7 worm cellular contexts compared by ENCODE assay signal in the genomic region with DNA sequence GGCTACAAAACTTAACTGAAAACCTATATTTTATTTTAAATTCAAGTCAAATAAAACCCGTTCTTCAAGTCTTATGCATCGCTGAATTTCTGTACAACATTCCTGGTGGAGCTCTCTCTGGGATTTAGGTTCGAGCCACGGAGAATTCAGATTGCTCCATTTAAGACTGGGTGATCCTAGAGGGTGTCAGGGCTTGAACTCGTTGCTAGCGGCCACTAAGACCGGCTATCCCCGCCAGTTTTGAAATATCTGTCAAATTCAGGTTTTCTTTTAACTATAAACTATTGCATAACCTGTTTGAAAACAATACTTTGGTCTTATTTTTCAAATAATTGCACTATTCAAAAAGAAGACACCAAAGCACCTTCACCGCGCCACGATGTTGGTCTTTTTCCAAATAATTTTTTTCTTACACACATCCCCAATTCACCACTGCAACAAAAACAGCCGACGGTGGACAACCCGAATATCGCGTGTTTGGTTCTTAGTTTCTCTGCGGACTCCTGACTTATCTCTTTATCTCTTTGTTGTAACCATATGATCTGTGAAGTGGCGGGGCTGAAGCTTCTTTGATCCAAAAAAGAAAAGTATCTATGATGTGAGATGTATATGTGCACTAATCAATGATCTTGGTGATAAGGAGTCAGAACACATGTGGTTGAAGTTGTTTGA.
TF ChIP-seq lines count a peak whose summit lies in the region.

No protein-coding gene starts in this region.

TF ChIP-seq in whole organism, L1 larva, 84 proteins besides CTCF, POLR2A, EP300 and RAD21 (continues in another document):
- no peak for TF ChIP-seq unc-86 (tag; optimal IDR thresholded peaks at IDR 0.05; lab: Kevin White, UChicago)
- no peak for TF ChIP-seq nhr-237 (tag; optimal IDR thresholded peaks at IDR 0.05; lab: Kevin White, UChicago)
- TF ChIP-seq pqm-1 (tag; optimal IDR thresholded peaks at IDR 0.05; lab: Kevin White, UChicago) = no peak
- peak; percentile 84 for TF ChIP-seq nhr-20 (tag; optimal IDR thresholded peaks at IDR 0.05; lab: Kevin White, UChicago)
- TF ChIP-seq C04F5.9 (tag; optimal IDR thresholded peaks at IDR 0.05; lab: Kevin White, UChicago) = peak; percentile 44
- no peak for TF ChIP-seq skn-1 (tag; optimal IDR thresholded peaks at IDR 0.05; lab: Kevin White, UChicago)
- TF ChIP-seq ces-1 (GFP tag; optimal IDR thresholded peaks at IDR 0.05; lab: Kevin White, UChicago) = no peak
- TF ChIP-seq swsn-7 (tag; optimal IDR thresholded peaks at IDR 0.05; lab: Kevin White, UChicago) = peak; percentile 39
- no peak for TF ChIP-seq jun-1 (tag; optimal IDR thresholded peaks at IDR 0.05; lab: Kevin White, UChicago)
- no peak for TF ChIP-seq alr-1 (tag; optimal IDR thresholded peaks at IDR 0.05; lab: Kevin White, UChicago; ENCODE audit: borderline replicate concordance)
- peak; percentile 82 for TF ChIP-seq snu-23 (GFP tag; optimal IDR thresholded peaks at IDR 0.05; lab: Kevin White, UChicago)
- no peak for TF ChIP-seq ceh-90 (tag; optimal IDR thresholded peaks at IDR 0.05; lab: Kevin White, UChicago)

TF ChIP-seq in whole organism, L2 larva, 48 proteins besides CTCF, POLR2A, EP300 and RAD21 (continues in another document):
- TF ChIP-seq nhr-6 (tag; optimal IDR thresholded peaks at IDR 0.05; lab: Kevin White, UChicago) (peak; percentile 49), C34F6.9 (tag; optimal IDR thresholded peaks at IDR 0.05; lab: Kevin White, UChicago) (peak; percentile 10), unc-55 (GFP tag; optimal IDR thresholded peaks at IDR 0.05; lab: Kevin White, UChicago) (no peak), fos-1 (tag; optimal IDR thresholded peaks at IDR 0.05; lab: Kevin White, UChicago) (no peak), peb-1 (tag; optimal IDR thresholded peaks at IDR 0.05; lab: Kevin White, UChicago) (no peak), crh-2 (tag; optimal IDR thresholded peaks at IDR 0.05; lab: Kevin White, UChicago) (peak; percentile 65), F13H6.1 (tag; optimal IDR thresholded peaks at IDR 0.05; lab: Kevin White, UChicago) (peak; percentile 76), mdl-1 (tag; optimal IDR thresholded peaks at IDR 0.05; lab: Kevin White, UChicago) (peak in 1 of 2 experiments; percentile 4), nhr-21 (tag; optimal IDR thresholded peaks at IDR 0.05; lab: Kevin White, UChicago) (peak; percentile 82), lsy-2 (tag; optimal IDR thresholded peaks at IDR 0.05; lab: Kevin White, UChicago) (peak in 1 of 2 experiments; percentile 61), sem-4 (tag; optimal IDR thresholded peaks at IDR 0.05; lab: Kevin White, UChicago) (peak; percentile 21), ztf-4 (tag; optimal IDR thresholded peaks at IDR 0.05; lab: Kevin White, UChicago) (peak; percentile 61)

TF ChIP-seq in whole organism, L3 larva, 47 proteins besides CTCF, POLR2A, EP300 and RAD21 (continues in another document):
- no peak for TF ChIP-seq ZK546.5 (tag; optimal IDR thresholded peaks at IDR 0.05; lab: Kevin White, UChicago)
- TF ChIP-seq nhr-43 (tag; optimal IDR thresholded peaks at IDR 0.05; lab: Kevin White, UChicago; ENCODE audit: poor library complexity, severe bottlenecking) = peak; percentile 57
- no peak for TF ChIP-seq daf-12 (tag; optimal IDR thresholded peaks at IDR 0.05; lab: Kevin White, UChicago)
- no peak for TF ChIP-seq ceh-82 (tag; optimal IDR thresholded peaks at IDR 0.05; lab: Kevin White, UChicago)
- TF ChIP-seq tbx-2 (tag; optimal IDR thresholded peaks at IDR 0.05; lab: Kevin White, UChicago) = no peak
- no peak for TF ChIP-seq ceh-28 (tag; optimal IDR thresholded peaks at IDR 0.05; lab: Kevin White, UChicago)
- no peak for TF ChIP-seq zag-1 (tag; optimal IDR thresholded peaks at IDR 0.05; lab: Kevin White, UChicago)
- TF ChIP-seq unc-39 (tag; optimal IDR thresholded peaks at IDR 0.05; lab: Kevin White, UChicago) = no peak
- TF ChIP-seq elt-2 (tag; optimal IDR thresholded peaks at IDR 0.05; lab: Kevin White, UChicago) = peak; percentile 77
- TF ChIP-seq egl-5 (tag; optimal IDR thresholded peaks at IDR 0.05; lab: Kevin White, UChicago) = peak; percentile 31
- no peak for TF ChIP-seq nhr-11 (tag; optimal IDR thresholded peaks at IDR 0.05; lab: Kevin White, UChicago)
- TF ChIP-seq aly-2 (tag; optimal IDR thresholded peaks at IDR 0.05; lab: Kevin White, UChicago) = no peak
- TF ChIP-seq nhr-76 (tag; optimal IDR thresholded peaks at IDR 0.05; lab: Kevin White, UChicago) = no peak

TF ChIP-seq in whole organism, L4 larva, 104 proteins besides CTCF, POLR2A, EP300 and RAD21 (continues in another document):
- TF ChIP-seq madf-9 (GFP tag; conservative IDR thresholded peaks at IDR 0.05; lab: Robert Waterston, UW) (no peak), mdl-1 (tag; optimal IDR thresholded peaks at IDR 0.05; lab: Kevin White, UChicago) (peak; percentile 26 to 81), nhr-111 (GFP tag; optimal IDR thresholded peaks at IDR 0.05; lab: Kevin White, UChicago) (peak; percentile 47), nhr-48 (tag; optimal IDR thresholded peaks at IDR 0.05; lab: Kevin White, UChicago) (peak; percentile 64), F44E2.7 (GFP tag; IDR thresholded peaks at IDR 0.05; lab: Robert Waterston, UW) (no peak), nhr-42 (GFP tag; IDR thresholded peaks at IDR 0.05; lab: Robert Waterston, UW) (no peak), zip-2 (tag; optimal IDR thresholded peaks at IDR 0.05; lab: Kevin White, UChicago) (peak; percentile 15), pha-4 (GFP tag; IDR thresholded peaks at IDR 0.05; lab: Robert Waterston, UW) (0 out of 2 replicates have a peak, but pooled peaks have one; percentile 14), pha-4 (tag; optimal IDR thresholded peaks at IDR 0.05; lab: Kevin White, UChicago) (no peak), D1046.2 (GFP tag; IDR thresholded peaks at IDR 0.05; lab: Robert Waterston, UW) (no peak), nhr-77 (tag; optimal IDR thresholded peaks at IDR 0.05; lab: Kevin White, UChicago) (peak; percentile 64), lin-29 (GFP tag; IDR thresholded peaks at IDR 0.05; lab: Robert Waterston, UW) (no peak), aha-1 (tag; lab: Kevin White, UChicago) (peak; percentile 98)

TF ChIP-seq in whole organism, late embryonic, 69 proteins besides CTCF, POLR2A, EP300 and RAD21:
- peak; percentile 6 for TF ChIP-seq hlh-30 (tag; optimal IDR thresholded peaks at IDR 0.05; lab: Kevin White, UChicago; ENCODE audit: insufficient read depth)
- TF ChIP-seq Y22D7AL.16 (tag; optimal IDR thresholded peaks at IDR 0.05; lab: Kevin White, UChicago) = no peak

TF ChIP-seq in whole organism, mixed stage, embryonic, 35 proteins besides CTCF, POLR2A, EP300 and RAD21:
- TF ChIP-seq blmp-1 (tag; optimal IDR thresholded peaks at IDR 0.05; lab: Kevin White, UChicago) (no peak), hlh-1 (tag; optimal IDR thresholded peaks at IDR 0.05; lab: Kevin White, UChicago) (peak; percentile 2), elt-1 (tag; optimal IDR thresholded peaks at IDR 0.05; lab: Kevin White, UChicago; ENCODE audit: borderline replicate concordance, insufficient read depth) (no peak), bed-3 (GFP tag; optimal IDR thresholded peaks at IDR 0.05; lab: Kevin White, UChicago) (no peak)
TF ChIP-seq in whole organism, mixed stage, embryonic: peak in this region for 1.

TF ChIP-seq in whole organism, young adult, 124 proteins besides CTCF, POLR2A, EP300 and RAD21 (continues in another document):
- TF ChIP-seq F37B4.10 (GFP tag; IDR thresholded peaks at IDR 0.05; lab: Robert Waterston, UW) = no peak
- TF ChIP-seq aptf-2 (GFP tag; conservative IDR thresholded peaks at IDR 0.05; lab: Robert Waterston, UW) = no peak
- TF ChIP-seq rec-8 (tag; optimal IDR thresholded peaks at IDR 0.05; lab: Kevin White, UChicago) = no peak
- no peak for TF ChIP-seq dpl-1 (GFP tag; optimal IDR thresholded peaks at IDR 0.05; lab: Kevin White, UChicago)
- TF ChIP-seq ztf-26 (tag; optimal IDR thresholded peaks at IDR 0.05; lab: Kevin White, UChicago) = peak; percentile 16
- TF ChIP-seq K11D2.4 (GFP tag; IDR thresholded peaks at IDR 0.05; lab: Robert Waterston, UW) = no peak
- TF ChIP-seq mcd-1 (GFP tag; IDR thresholded peaks at IDR 0.05; lab: Robert Waterston, UW) = no peak
- TF ChIP-seq F10E7.11 (tag; optimal IDR thresholded peaks at IDR 0.05; lab: Kevin White, UChicago) = no peak
- TF ChIP-seq xnd-1 (tag; optimal IDR thresholded peaks at IDR 0.05; lab: Kevin White, UChicago) = no peak
- TF ChIP-seq madf-8 (GFP tag; conservative IDR thresholded peaks at IDR 0.05; lab: Robert Waterston, UW) = no peak
- peak; percentile 54 for TF ChIP-seq chd-7 (tag; optimal IDR thresholded peaks at IDR 0.05; lab: Kevin White, UChicago)
- TF ChIP-seq F23B12.7 (tag; optimal IDR thresholded peaks at IDR 0.05; lab: Kevin White, UChicago; ENCODE audit: insufficient read depth) = no peak
- no peak for TF ChIP-seq bed-1 (GFP tag; IDR thresholded peaks at IDR 0.05; lab: Robert Waterston, UW)
- TF ChIP-seq ztf-18 (tag; optimal IDR thresholded peaks at IDR 0.05; lab: Kevin White, UChicago) = no peak
- no peak for TF ChIP-seq snpc-1.3 (tag; optimal IDR thresholded peaks at IDR 0.05; lab: Kevin White, UChicago; ENCODE audit: insufficient read depth)
- peak; percentile 42 for TF ChIP-seq ztf-22 (GFP tag; optimal IDR thresholded peaks at IDR 0.05; lab: Kevin White, UChicago)
- TF ChIP-seq ceh-27 (GFP tag; optimal IDR thresholded peaks at IDR 0.05; lab: Kevin White, UChicago) = no peak
- TF ChIP-seq cebp-1 (GFP tag; IDR thresholded peaks at IDR 0.05; lab: Robert Waterston, UW) = no peak
- TF ChIP-seq cebp-1 (tag; optimal IDR thresholded peaks at IDR 0.05; lab: Kevin White, UChicago) = peak; percentile 44
- no peak for TF ChIP-seq rpc-1 (optimal IDR thresholded peaks at IDR 0.05; lab: Kevin White, UChicago)
- no peak for TF ChIP-seq rpc-1 (tag; optimal IDR thresholded peaks at IDR 0.05; lab: Kevin White, UChicago)
- peak; percentile 24 for TF ChIP-seq lin-40 (tag; optimal IDR thresholded peaks at IDR 0.05; lab: Kevin White, UChicago)
- TF ChIP-seq hlh-12 (tag; optimal IDR thresholded peaks at IDR 0.05; lab: Kevin White, UChicago) = no peak
- TF ChIP-seq ccch-3 (GFP tag; optimal IDR thresholded peaks at IDR 0.05; lab: Kevin White, UChicago) = no peak
- TF ChIP-seq lir-1 (GFP tag; conservative IDR thresholded peaks at IDR 0.05; lab: Robert Waterston, UW) = no peak
- no peak for TF ChIP-seq lsy-27 (tag; optimal IDR thresholded peaks at IDR 0.05; lab: Kevin White, UChicago; ENCODE audit: borderline replicate concordance, insufficient read depth)
- TF ChIP-seq Y53F4B.3 (GFP tag; IDR thresholded peaks at IDR 0.05; lab: Robert Waterston, UW) = no peak
- TF ChIP-seq Y95B8A.8 (GFP tag; IDR thresholded peaks at IDR 0.05; lab: Robert Waterston, UW) = 0 out of 2 replicates have a peak, but pooled peaks have one; percentile 27
- peak; percentile 23 for TF ChIP-seq nhr-80 (tag; optimal IDR thresholded peaks at IDR 0.05; lab: Kevin White, UChicago)
- TF ChIP-seq lin-35 (GFP tag; optimal IDR thresholded peaks at IDR 0.05; lab: Kevin White, UChicago) = no peak
- TF ChIP-seq Y53G8AR.9 (GFP tag; conservative IDR thresholded peaks at IDR 0.05; lab: Robert Waterston, UW) = no peak
- peak; percentile 64 for TF ChIP-seq repo-1 (tag; optimal IDR thresholded peaks at IDR 0.05; lab: Kevin White, UChicago)
- TF ChIP-seq Y79H2A.3 (GFP tag; conservative IDR thresholded peaks at IDR 0.05; lab: Robert Waterston, UW) = no peak
